Fruit fly (Drosophila melanogaster) whole organism, embryonic: ENCODE results near the gene pyd.

Experiments
- CG11247 ChIP-seq: fragments of 200-800 bp; sonication (Bioruptor generic); IDR thresholded peaks from 2 replicates; pipeline ENCODE4 v1.3.6; 2022; ENCODE audit warnings: missing biosample characterization, missing genetic modification characterization
- CG11398 ChIP-seq: fragments of 200-800 bp; sonication (Bioruptor generic); optimal IDR thresholded peaks from 2 replicates; lab custom pipeline; 2016; ENCODE audit warnings: missing biosample characterization, missing genetic modification characterization
- CG17328 ChIP-seq: fragments of 200-800 bp; sonication (Bioruptor generic); IDR thresholded peaks from 2 replicates; pipeline ENCODE4 v1.3.6; 2022; ENCODE audit warnings: missing biosample characterization, missing genetic modification characterization
- CG4424 ChIP-seq: fragments of 200-800 bp; sonication (Bioruptor generic); optimal IDR thresholded peaks from 3 replicates; lab custom pipeline; 2016; ENCODE audit warnings: missing biosample characterization, missing genetic modification characterization
- CTCF ChIP-seq: fragments of 200-800 bp; sonication (Bioruptor generic); optimal IDR thresholded peaks from 2 replicates; lab custom pipeline; 2017; ENCODE audit warnings: missing biosample characterization, mild to moderate bottlenecking, missing genetic modification characterization, moderate library complexity
- danr ChIP-seq: fragments of 200-800 bp; sonication (Bioruptor generic); IDR thresholded peaks from 2 replicates; pipeline ENCODE4 v1.3.6; 2022; ENCODE audit warnings: missing biosample characterization, missing genetic modification characterization
- dmrt99B ChIP-seq: fragments of 200-800 bp; sonication (Bioruptor generic); optimal IDR thresholded peaks from 2 replicates; lab custom pipeline; 2018; ENCODE audit warnings: missing biosample characterization, mild to moderate bottlenecking, missing genetic modification characterization, moderate library complexity
- kni ChIP-seq: fragments of 200-800 bp; sonication (Bioruptor generic); optimal IDR thresholded peaks from 3 replicates; lab custom pipeline; 2017; ENCODE audit warnings: mild to moderate bottlenecking, missing biosample characterization, missing genetic modification reagents, missing genetic modification characterization
- pnt ChIP-seq: fragments of 200-800 bp; sonication (Bioruptor generic); optimal IDR thresholded peaks from 3 replicates; lab custom pipeline; 2016; ENCODE audit warnings: missing biosample characterization, missing genetic modification characterization
- tap ChIP-seq: fragments of 200-800 bp; optimal IDR thresholded peaks from 3 replicates; lab custom pipeline; 2019; ENCODE audit warnings: missing biosample characterization, mild to moderate bottlenecking, missing genetic modification characterization, moderate library complexity

DNA sequence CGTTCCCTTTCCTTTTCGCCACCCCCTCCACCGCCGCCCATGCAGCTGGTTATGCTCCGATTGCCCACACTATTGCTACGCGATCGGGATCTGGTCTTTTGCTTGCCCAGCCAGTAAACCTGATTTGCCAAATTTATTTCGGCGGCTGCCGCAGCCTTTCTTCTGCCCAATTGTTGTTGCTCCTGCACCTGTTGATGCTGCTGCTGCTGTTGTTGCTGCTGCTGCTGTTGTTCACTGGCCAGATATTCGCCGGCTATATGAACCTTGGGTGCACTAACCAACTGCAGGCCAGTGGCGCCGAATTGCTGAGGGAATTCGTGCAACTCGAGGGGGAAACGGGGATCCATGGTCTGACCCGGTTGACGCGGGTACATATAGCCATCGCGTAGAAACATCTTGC lies 69.5 kb downstream of the pyd start:
- TF ChIP-seq tap (tag; lab: Kevin White, UChicago): no peak
- TF ChIP-seq kni (GFP tag; lab: Kevin White, UChicago): no peak
- no peak for TF ChIP-seq dmrt99B (tag; lab: Kevin White, UChicago)
- TF ChIP-seq CG11398 (GFP tag; lab: Kevin White, UChicago): no peak
- no peak for TF ChIP-seq CG17328 (GFP tag; lab: Robert Waterston, UW)
- no peak for TF ChIP-seq CG4424
- TF ChIP-seq pnt (GFP tag; lab: Kevin White, UChicago): no peak
- TF ChIP-seq danr (GFP tag; lab: Robert Waterston, UW): no peak
- no peak for TF ChIP-seq CG11247 (GFP tag; lab: Robert Waterston, UW)
- TF ChIP-seq CTCF (GFP tag; lab: Kevin White, UChicago): no peak
